Fruit fly (Drosophila melanogaster): ENCODE measurements around the gene Sema1a.

Sema1a gene

DNA sequence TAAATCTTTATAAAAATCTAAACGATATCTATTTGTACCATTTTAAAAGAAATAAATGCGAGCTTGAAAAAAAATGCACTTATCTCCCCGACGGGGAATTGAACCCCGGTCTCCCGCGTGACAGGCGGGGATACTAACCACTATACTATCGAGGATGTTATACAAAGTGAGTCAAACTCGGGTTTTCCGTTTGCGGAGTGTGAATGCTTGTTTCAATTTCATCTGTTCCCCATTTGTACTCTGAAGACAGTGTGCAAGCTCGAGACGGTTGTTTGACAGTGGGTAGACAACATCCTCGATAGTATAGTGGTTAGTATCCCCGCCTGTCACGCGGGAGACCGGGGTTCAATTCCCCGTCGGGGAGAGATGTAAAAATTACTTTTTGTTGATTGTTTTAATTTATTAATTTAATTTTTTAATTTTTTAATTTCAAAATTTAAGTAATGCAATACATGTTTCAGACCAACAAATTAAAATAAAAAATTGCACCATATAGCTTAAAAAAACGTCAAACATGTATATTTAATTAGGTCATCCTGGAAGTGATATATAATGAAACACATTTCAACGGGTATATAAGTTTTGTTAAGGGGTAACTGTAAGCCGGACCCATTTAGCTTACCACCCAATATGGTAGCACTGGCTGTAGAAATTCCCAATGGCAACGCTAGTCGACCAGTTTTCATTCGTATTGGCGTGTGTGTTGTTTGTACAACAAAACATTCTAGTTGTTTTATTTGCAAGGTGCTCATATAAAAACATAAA, at the start of gene Sema1a:
Gene Sema1a (plus strand): TSS at position 679 of the 765 bp plus-strand sequence.
- no peak for TF ChIP-seq fd102C (GFP tag; optimal IDR thresholded peaks at IDR 0.05)
- 0 out of 2 replicates have a peak, but pooled peaks have one; percentile 40 for TF ChIP-seq ap (GFP tag; IDR thresholded peaks at IDR 0.05)
- TF ChIP-seq Hey (tag; optimal IDR thresholded peaks at IDR 0.05) = no peak
- no peak for TF ChIP-seq CG18764 (GFP tag; optimal IDR thresholded peaks at IDR 0.05)
- TF ChIP-seq CG33213 (GFP tag; optimal IDR thresholded peaks at IDR 0.05) = peak; percentile 25
- TF ChIP-seq CG12155 (GFP tag; optimal IDR thresholded peaks at IDR 0.05) = peak; percentile 48
- no peak for TF ChIP-seq prd (optimal IDR thresholded peaks at IDR 0.05)
- peak; percentile 80 for TF ChIP-seq prd (GFP tag; IDR thresholded peaks at IDR 0.05)
- peak; percentile 40 for TF ChIP-seq pzg (GFP tag; optimal IDR thresholded peaks at IDR 0.05)
- TF ChIP-seq YL-1 (GFP tag; optimal IDR thresholded peaks at IDR 0.05) = peak; percentile 31
- TF ChIP-seq CG7745 (tag; optimal IDR thresholded peaks at IDR 0.05) = peak; percentile 9
- TF ChIP-seq CG6272 (GFP tag; IDR thresholded peaks at IDR 0.05) = peak; percentile 50; the same call in 1 of the 2 replicates
- peak; percentile 47 for TF ChIP-seq Hr3 (GFP tag; optimal IDR thresholded peaks at IDR 0.05)
- no peak for TF ChIP-seq z (GFP tag; IDR thresholded peaks at IDR 0.05)
- peak; percentile 95 for TF ChIP-seq pfk (GFP tag; optimal IDR thresholded peaks at IDR 0.05)
- TF ChIP-seq CG10654 (GFP tag; optimal IDR thresholded peaks at IDR 0.05) = peak; percentile 25
- no peak; the same call in 1 of the 2 replicates for TF ChIP-seq al (GFP tag; IDR thresholded peaks at IDR 0.05)
- TF ChIP-seq odd (GFP tag; optimal IDR thresholded peaks at IDR 0.05) = peak; percentile 62
- peak; percentile 53 for TF ChIP-seq Taf1 (GFP tag; IDR thresholded peaks at IDR 0.05)
- TF ChIP-seq CG4328 (GFP tag; optimal IDR thresholded peaks at IDR 0.05) = no peak
- TF ChIP-seq gcm2 (GFP tag; optimal IDR thresholded peaks at IDR 0.05) = peak; percentile 79
- TF ChIP-seq vfl (GFP tag; optimal IDR thresholded peaks at IDR 0.05) = peak; percentile 49
- TF ChIP-seq Doc3 (GFP tag; IDR thresholded peaks at IDR 0.05; ENCODE audit: partially characterized antibody) = peak; percentile 52; the same call in 1 of the 3 replicates
- TF ChIP-seq CG9797 (GFP tag; optimal IDR thresholded peaks at IDR 0.05) = no peak
- TF ChIP-seq shn (GFP tag; optimal IDR thresholded peaks at IDR 0.05) = peak; percentile 34
- peak; percentile 81 for TF ChIP-seq az2 (GFP tag; optimal IDR thresholded peaks at IDR 0.05)
- peak; percentile 42 for TF ChIP-seq CG10543 (GFP tag; optimal IDR thresholded peaks at IDR 0.05)
- no peak; the same call in 1 of the 2 replicates for TF ChIP-seq CG3847 (GFP tag; IDR thresholded peaks at IDR 0.05)
- no peak for TF ChIP-seq CG31365 (tag; optimal IDR thresholded peaks at IDR 0.05)
- TF ChIP-seq Bgb (GFP tag; IDR thresholded peaks at IDR 0.05; ENCODE audit: partially characterized antibody) = peak; percentile 90
- TF ChIP-seq CG10147 (GFP tag; optimal IDR thresholded peaks at IDR 0.05) = peak; percentile 58
- TF ChIP-seq slbo (GFP tag; IDR thresholded peaks at IDR 0.05) = peak; percentile 86
- TF ChIP-seq row (GFP tag; IDR thresholded peaks at IDR 0.05) = peak; percentile 92
- TF ChIP-seq CG14965 (GFP tag; optimal IDR thresholded peaks at IDR 0.05; ENCODE audit: borderline replicate concordance) = no peak
- peak; percentile 30 for TF ChIP-seq CrebB (tag; optimal IDR thresholded peaks at IDR 0.05)
- peak; percentile 50 for TF ChIP-seq CG8765 (GFP tag; IDR thresholded peaks at IDR 0.05)
- TF ChIP-seq CG13424 (tag; optimal IDR thresholded peaks at IDR 0.05) = peak; percentile 36
- TF ChIP-seq Hsf (GFP tag; optimal IDR thresholded peaks at IDR 0.05) = peak; percentile 86
- no peak for TF ChIP-seq CG15696 (tag; optimal IDR thresholded peaks at IDR 0.05)
- peak; percentile 81 for TF ChIP-seq CG17328 (GFP tag; IDR thresholded peaks at IDR 0.05)
- TF ChIP-seq CG8924 (tag; optimal IDR thresholded peaks at IDR 0.05) = peak; percentile 85
- TF ChIP-seq CG6791 (GFP tag; IDR thresholded peaks at IDR 0.05; ENCODE audit: partially characterized antibody) = peak; percentile 93; the same call in 2 of the 3 replicates
- no peak for TF ChIP-seq CG9215 (GFP tag; IDR thresholded peaks at IDR 0.05)
- no peak for TF ChIP-seq CG6654 (GFP tag; optimal IDR thresholded peaks at IDR 0.05)
- TF ChIP-seq CG8388 (GFP tag; optimal IDR thresholded peaks at IDR 0.05) = peak; percentile 39
- TF ChIP-seq wdn (GFP tag; IDR thresholded peaks at IDR 0.05) = peak; percentile 69; the same call in 1 of the 2 replicates
- peak; percentile 22 for TF ChIP-seq zen (tag; optimal IDR thresholded peaks at IDR 0.05)
- peak; percentile 30 for TF ChIP-seq Ravus (GFP tag; IDR thresholded peaks at IDR 0.05)
- no peak for TF ChIP-seq Tbp (GFP tag; optimal IDR thresholded peaks at IDR 0.05)

Measured in whole organism, embryonic.